Fruit fly (Drosophila melanogaster) whole organism, larva: ENCODE data around the gene AcCoAS.
A peak's percentile ranks its signal among the peaks of the same experiment; 100 is the strongest.

ENCODE experiments used
- noc ChIP-seq: fragments of 200-800 bp; sonication (Bioruptor generic); optimal IDR thresholded peaks from 3 replicates; lab custom pipeline; 2019; ENCODE audit warnings: missing biosample characterization, mild to moderate bottlenecking, missing genetic modification characterization, moderate library complexity

The AcCoAS gene

dm6 chr3L:21251381-21251780 lies 28.7 kb downstream of the AcCoAS start:
- no peak for TF ChIP-seq noc (tag; lab: Kevin White, UChicago)

- no peak for TF ChIP-seq noc (tag; lab: Kevin White, UChicago)
Observed at dm6 chr3L:21243417-21243816, 36.6 kb downstream of the AcCoAS start.

- TF ChIP-seq noc (tag; lab: Kevin White, UChicago) = no peak
Observed at dm6 chr3L:21242958-21243357, 37.1 kb downstream of the AcCoAS start.

dm6 chr3L:21241447-21241983 lies 38.5 kb downstream of the AcCoAS start:
- TF ChIP-seq noc (tag; lab: Kevin White, UChicago) = peak; percentile 27

- TF ChIP-seq noc (tag; lab: Kevin White, UChicago) = no peak
Observed at dm6 chr3L:21239999-21240509, 40.0 kb downstream of the AcCoAS start.

dm6 chr3L:21238377-21238776 lies 41.7 kb downstream of the AcCoAS start:
- TF ChIP-seq noc (tag; lab: Kevin White, UChicago) = no peak

dm6 chr3L:21236959-21237551 lies 43.0 kb downstream of the AcCoAS start:
- TF ChIP-seq noc (tag; lab: Kevin White, UChicago) = no peak

- TF ChIP-seq noc (tag; lab: Kevin White, UChicago) = no peak
Observed at dm6 chr3L:21230762-21231161, 49.3 kb downstream of the AcCoAS start.

- no peak for TF ChIP-seq noc (tag; lab: Kevin White, UChicago)
Observed at dm6 chr3L:21229764-21230163, 50.3 kb downstream of the AcCoAS start.

- TF ChIP-seq noc (tag; lab: Kevin White, UChicago) = no peak
Observed at dm6 chr3L:21226309-21226708, 53.7 kb downstream of the AcCoAS start, which contains the start of gene Eip78C. Eip78C (plus strand) TSS chr3L:21226609.

- no peak for TF ChIP-seq noc (tag; lab: Kevin White, UChicago)
Observed at dm6 chr3L:21225642-21226041, 54.4 kb downstream of the AcCoAS start.

dm6 chr3L:21224701-21225223 lies 55.3 kb downstream of the AcCoAS start:
- no peak for TF ChIP-seq noc (tag; lab: Kevin White, UChicago)

- TF ChIP-seq noc (tag; lab: Kevin White, UChicago) = no peak
Observed at dm6 chr3L:21224274-21224673, 55.8 kb downstream of the AcCoAS start.

dm6 chr3L:21223268-21223667 lies 56.8 kb downstream of the AcCoAS start:
- no peak for TF ChIP-seq noc (tag; lab: Kevin White, UChicago)
